Worm (Caenorhabditis elegans): ENCODE results near the gene C17H12.2.

The C17H12.2 gene

DNA sequence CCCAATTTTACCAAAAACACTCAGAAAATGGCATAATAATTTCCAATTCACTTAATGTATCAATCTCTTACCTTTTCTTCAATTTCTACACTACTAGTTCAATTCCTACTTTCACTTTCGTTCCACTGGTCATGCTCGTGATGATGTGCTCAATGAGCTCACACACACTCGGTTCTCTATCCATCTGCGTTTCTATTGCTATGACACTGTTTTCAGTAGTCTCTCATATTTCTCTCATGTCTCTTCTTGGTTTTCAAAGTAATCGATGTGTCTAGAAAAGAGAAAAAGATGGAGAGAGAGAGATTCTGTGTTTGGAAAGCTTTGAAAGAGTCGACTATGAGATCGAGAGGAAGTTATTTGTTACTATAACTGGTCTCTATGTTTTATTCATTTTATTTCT, 23.0 kb downstream of the C17H12.2 start (continued):
- TF ChIP-seq che-1 (tag; optimal IDR thresholded peaks at IDR 0.05) = no peak
- TF ChIP-seq odd-2 (tag; optimal IDR thresholded peaks at IDR 0.05) = no peak
- TF ChIP-seq mec-3 (tag; optimal IDR thresholded peaks at IDR 0.05; ENCODE audit: borderline replicate concordance) = no peak
- no peak for TF ChIP-seq ets-4 (tag; optimal IDR thresholded peaks at IDR 0.05)
- no peak for TF ChIP-seq fkh-6 (tag; optimal IDR thresholded peaks at IDR 0.05)
- no peak for TF ChIP-seq unc-86 (tag; optimal IDR thresholded peaks at IDR 0.05)
- TF ChIP-seq ceh-45 (GFP tag; IDR thresholded peaks at IDR 0.05) = no peak
- TF ChIP-seq pha-4 (tag; optimal IDR thresholded peaks at IDR 0.05) = no peak
- TF ChIP-seq eyg-1 (tag; optimal IDR thresholded peaks at IDR 0.05) = no peak
- TF ChIP-seq npax-4 (tag; optimal IDR thresholded peaks at IDR 0.05) = no peak
- TF ChIP-seq ceh-18 (tag; optimal IDR thresholded peaks at IDR 0.05) = no peak
- no peak for TF ChIP-seq ztf-16 (tag; optimal IDR thresholded peaks at IDR 0.05)
- TF ChIP-seq nhr-11 (tag; optimal IDR thresholded peaks at IDR 0.05) = no peak
- TF ChIP-seq sdc-2 (tag; optimal IDR thresholded peaks at IDR 0.05) = no peak
- peak; percentile 91 for TF ChIP-seq pax-1 (tag; optimal IDR thresholded peaks at IDR 0.05)
- no peak for TF ChIP-seq ref-2 (tag; optimal IDR thresholded peaks at IDR 0.05)
- no peak for TF ChIP-seq ama-1 (optimal IDR thresholded peaks at IDR 0.05)
- TF ChIP-seq pros-1 (tag; optimal IDR thresholded peaks at IDR 0.05) = no peak
- no peak for TF ChIP-seq gmeb-2 (tag; optimal IDR thresholded peaks at IDR 0.05)
- no peak for TF ChIP-seq pha-2 (tag; optimal IDR thresholded peaks at IDR 0.05)
- no peak for TF ChIP-seq T23F11.4 (GFP tag; optimal IDR thresholded peaks at IDR 0.05)
- TF ChIP-seq fkh-10 (GFP tag; optimal IDR thresholded peaks at IDR 0.05) = no peak
- TF ChIP-seq ceh-2 (tag; optimal IDR thresholded peaks at IDR 0.05) = no peak
- TF ChIP-seq hlh-6 (tag; optimal IDR thresholded peaks at IDR 0.05) = no peak
- no peak for TF ChIP-seq ceh-6 (GFP tag; optimal IDR thresholded peaks at IDR 0.05)
- TF ChIP-seq elt-2 (tag; optimal IDR thresholded peaks at IDR 0.05) = no peak
- no peak for TF ChIP-seq sox-2 (GFP tag; IDR thresholded peaks at IDR 0.05)

DNA sequence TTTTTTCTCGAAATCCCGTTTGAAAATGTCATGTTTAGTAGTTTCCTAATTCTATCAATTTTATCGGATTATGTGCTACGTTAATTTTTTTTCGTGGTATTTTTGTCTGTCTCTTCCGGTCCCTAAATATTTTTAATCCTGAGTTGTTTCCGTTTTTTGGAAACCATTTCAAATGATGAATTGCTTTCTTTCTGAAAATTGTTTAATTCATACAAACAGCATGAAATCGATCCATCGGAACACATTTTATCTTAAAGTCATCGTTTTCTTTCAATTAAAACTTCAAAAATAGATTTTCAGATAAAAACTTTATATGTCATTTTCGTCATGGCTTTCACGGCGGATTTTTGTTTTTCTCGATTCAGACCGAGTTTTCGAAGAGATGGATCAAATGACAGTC, 27.9 kb downstream of the C17H12.2 start, which contains the start of gene spd-3:
spd-3 (plus strand) TSS at position 301 of the 400 bp plus-strand sequence.
- TF ChIP-seq eyg-1 (tag; optimal IDR thresholded peaks at IDR 0.05) (no peak), unc-3 (GFP tag; conservative IDR thresholded peaks at IDR 0.05) (no peak), unc-3 (tag; optimal IDR thresholded peaks at IDR 0.05) (no peak), F13H6.1 (tag; optimal IDR thresholded peaks at IDR 0.05) (no peak), ceh-9 (tag; optimal IDR thresholded peaks at IDR 0.05) (no peak), lin-11 (tag; optimal IDR thresholded peaks at IDR 0.05) (no peak), ceh-34 (tag; optimal IDR thresholded peaks at IDR 0.05) (no peak), unc-55 (GFP tag; optimal IDR thresholded peaks at IDR 0.05) (no peak), pha-4 (tag; optimal IDR thresholded peaks at IDR 0.05) (no peak), zip-5 (tag; optimal IDR thresholded peaks at IDR 0.05) (no peak), gmeb-2 (tag; optimal IDR thresholded peaks at IDR 0.05) (no peak), ceh-30 (tag; optimal IDR thresholded peaks at IDR 0.05) (no peak), hlh-13 (GFP tag; optimal IDR thresholded peaks at IDR 0.05) (no peak)

DNA sequence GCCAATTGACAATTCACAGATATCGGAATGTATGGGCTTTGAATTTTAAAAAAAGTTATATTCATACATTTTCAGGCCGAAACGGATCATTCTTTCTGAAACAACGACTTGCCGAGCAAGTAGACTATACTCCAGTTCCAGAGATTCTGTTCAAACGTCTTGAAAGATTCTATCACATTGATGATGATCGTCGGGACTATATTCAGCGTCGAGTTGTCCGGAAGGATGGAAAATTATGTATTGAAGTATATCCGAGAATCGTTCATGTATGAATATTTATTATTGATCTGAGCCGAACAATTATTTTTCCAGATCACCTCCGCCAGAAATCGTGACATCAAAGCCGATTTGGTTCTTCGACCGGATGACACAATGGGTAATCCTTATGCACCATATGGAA, 32.7 kb downstream of the C17H12.2 start:
- TF ChIP-seq pha-2 (tag; optimal IDR thresholded peaks at IDR 0.05) (no peak), che-1 (tag; optimal IDR thresholded peaks at IDR 0.05) (no peak), ceh-30 (tag; optimal IDR thresholded peaks at IDR 0.05) (no peak), dve-1 (tag; optimal IDR thresholded peaks at IDR 0.05) (no peak), hlh-13 (GFP tag; optimal IDR thresholded peaks at IDR 0.05) (no peak), sdc-2 (tag; optimal IDR thresholded peaks at IDR 0.05) (no peak), C38D4.7 (GFP tag; optimal IDR thresholded peaks at IDR 0.05) (no peak), ceh-18 (tag; optimal IDR thresholded peaks at IDR 0.05) (no peak), fkh-6 (tag; optimal IDR thresholded peaks at IDR 0.05) (no peak), pqm-1 (tag; optimal IDR thresholded peaks at IDR 0.05) (no peak), ama-1 (optimal IDR thresholded peaks at IDR 0.05) (no peak), fkh-10 (GFP tag; optimal IDR thresholded peaks at IDR 0.05) (no peak), ceh-9 (tag; optimal IDR thresholded peaks at IDR 0.05) (no peak), ceh-34 (tag; optimal IDR thresholded peaks at IDR 0.05) (no peak), madf-2 (tag; optimal IDR thresholded peaks at IDR 0.05) (no peak), ceh-31 (tag; optimal IDR thresholded peaks at IDR 0.05) (no peak), pag-3 (tag; optimal IDR thresholded peaks at IDR 0.05; ENCODE audit: borderline replicate concordance) (no peak), hlh-15 (tag; optimal IDR thresholded peaks at IDR 0.05) (no peak), rnt-1 (tag; optimal IDR thresholded peaks at IDR 0.05) (no peak)
